Fruit fly (Drosophila melanogaster) whole organism, embryonic: Measurements from ENCODE around the gene bor.

Source experiments
- Blimp-1 ChIP-seq: fragments of 200-800 bp; sonication (Bioruptor generic); optimal IDR thresholded peaks from 3 replicates; lab custom pipeline; 2018; ENCODE audit warnings: missing biosample characterization, missing genetic modification characterization, mild to moderate bottlenecking, moderate library complexity, missing genetic modification reagents
- CG11560 ChIP-seq: fragments of 200-800 bp; sonication (Bioruptor generic); IDR thresholded peaks from 3 replicates; pipeline ENCODE4 v1.3.6; 2022; ENCODE audit warnings: missing biosample characterization, missing genetic modification characterization
- CG12071 ChIP-seq: fragments of 200-800 bp; sonication (Bioruptor generic); optimal IDR thresholded peaks from 3 replicates; lab custom pipeline; 2018; ENCODE audit warnings: missing biosample characterization, mild to moderate bottlenecking, missing genetic modification characterization
- CG13894 ChIP-seq: fragments of 200-800 bp; sonication (Bioruptor generic); optimal IDR thresholded peaks from 3 replicates; lab custom pipeline; 2018; ENCODE audit warnings: missing biosample characterization, mild to moderate bottlenecking, missing genetic modification characterization, moderate library complexity
- CG14014 ChIP-seq: fragments of 200-800 bp; sonication (Bioruptor generic); IDR thresholded peaks from 2 replicates; pipeline ENCODE4 v1.3.6; 2022; ENCODE audit warnings: missing biosample characterization, missing genetic modification characterization
- CG17802 ChIP-seq: fragments of 200-800 bp; sonication (Bioruptor generic); optimal IDR thresholded peaks from 2 replicates; lab custom pipeline; 2018; ENCODE audit warnings: missing biosample characterization, mild to moderate bottlenecking, missing genetic modification characterization, moderate library complexity
- CG2116 ChIP-seq: fragments of 200-800 bp; sonication (Bioruptor generic); optimal IDR thresholded peaks from 3 replicates; lab custom pipeline; 2018; ENCODE audit warnings: missing biosample characterization, mild to moderate bottlenecking, missing genetic modification characterization
- CG2678 ChIP-seq: fragments of 200-800 bp; sonication (Bioruptor generic); optimal IDR thresholded peaks from 3 replicates; lab custom pipeline; 2019; ENCODE audit warnings: missing biosample characterization, mild to moderate bottlenecking, missing genetic modification characterization, moderate library complexity
- CG2875 ChIP-seq: fragments of 200-800 bp; sonication (Bioruptor generic); optimal IDR thresholded peaks from 2 replicates; lab custom pipeline; 2017; ENCODE audit warnings: missing biosample characterization, mild to moderate bottlenecking, missing genetic modification characterization, missing genetic modification reagents
- CG32532 ChIP-seq: fragments of 200-800 bp; sonication (Bioruptor generic); IDR thresholded peaks from 2 replicates; pipeline ENCODE4 v1.3.6; 2022; ENCODE audit warnings: missing biosample characterization, missing genetic modification characterization
- CG34224 ChIP-seq: fragments of 200-800 bp; sonication (Bioruptor generic); IDR thresholded peaks from 3 replicates; pipeline ENCODE4 v1.3.6; 2022; ENCODE audit warnings: missing biosample characterization, missing genetic modification characterization; ENCODE audit not compliant: partially characterized antibody
- CG42726 ChIP-seq: fragments of 200-800 bp; sonication (Bioruptor generic); IDR thresholded peaks from 2 replicates; pipeline ENCODE4 v1.3.6; 2022; ENCODE audit warnings: missing biosample characterization, missing genetic modification characterization; ENCODE audit not compliant: partially characterized antibody
- CG4617 ChIP-seq: fragments of 200-800 bp; sonication (Bioruptor generic); optimal IDR thresholded peaks from 3 replicates; lab custom pipeline; 2016; ENCODE audit warnings: missing biosample characterization, missing genetic modification characterization, borderline replicate concordance
- CG4730 ChIP-seq: fragments of 200-800 bp; sonication (Bioruptor generic); IDR thresholded peaks from 2 replicates; pipeline ENCODE4 v1.3.6; 2022; ENCODE audit warnings: missing biosample characterization, missing genetic modification characterization
- CG7357 ChIP-seq: fragments of 200-800 bp; sonication (Bioruptor generic); IDR thresholded peaks from 3 replicates; pipeline ENCODE4 v1.3.6; 2022; ENCODE audit warnings: missing biosample characterization, missing genetic modification characterization
- Dll ChIP-seq: fragments of 200-800 bp; sonication (Bioruptor generic); IDR thresholded peaks from 4 replicates; pipeline ENCODE4 v1.3.6; 2022; ENCODE audit warnings: missing biosample characterization, missing genetic modification characterization; ENCODE audit not compliant: partially characterized antibody
- Ets97D ChIP-seq: fragments of 200-800 bp; sonication (Bioruptor generic); optimal IDR thresholded peaks from 3 replicates; lab custom pipeline; 2016; ENCODE audit warnings: missing biosample characterization, missing genetic modification characterization
- Gug ChIP-seq: fragments of 200-800 bp; sonication (Bioruptor generic); IDR thresholded peaks from 4 replicates; pipeline ENCODE4 v1.3.6; 2022; ENCODE audit warnings: missing biosample characterization, missing genetic modification characterization
- HLH4C ChIP-seq: fragments of 200-800 bp; sonication (Bioruptor generic); IDR thresholded peaks from 3 replicates; pipeline ENCODE4 v1.3.6; 2022; ENCODE audit warnings: missing biosample characterization, missing genetic modification characterization; ENCODE audit not compliant: partially characterized antibody
- Hr39 ChIP-seq: fragments of >200 bp; optimal IDR thresholded peaks from 2 replicates; lab custom pipeline; 2017
- Hr51 ChIP-seq, 2 experiments: fragments of 200-800 bp; sonication (Bioruptor generic); optimal IDR thresholded peaks; 2 replicates in 1 of 2; 3 replicates in 1 of 2; lab custom pipeline; 2016 to 2018; ENCODE audit warnings: missing biosample characterization in 2 of 2, missing genetic modification characterization in 2 of 2, mild to moderate bottlenecking in 1 of 2, moderate library complexity in 1 of 2
- Hsf ChIP-seq: fragments of 200-800 bp; sonication (Bioruptor generic); optimal IDR thresholded peaks from 3 replicates; lab custom pipeline; 2016; ENCODE audit warnings: missing biosample characterization, missing genetic modification characterization
- Mad ChIP-seq: fragments of 200-800 bp; sonication (Bioruptor generic); optimal IDR thresholded peaks from 2 replicates; lab custom pipeline; 2016; ENCODE audit warnings: missing biosample characterization, missing genetic modification characterization
- Pdp1 ChIP-seq, 2 experiments: fragments of 200-800 bp; sonication (Bioruptor generic); optimal IDR thresholded peaks; 3 replicates each; lab custom pipeline; 2016; ENCODE audit warnings: missing biosample characterization in 2 of 2, missing genetic modification characterization in 2 of 2, mild to moderate bottlenecking in 1 of 2, moderate library complexity in 1 of 2
- Scr ChIP-seq: fragments of 200-800 bp; sonication (Bioruptor generic); IDR thresholded peaks from 2 replicates; pipeline ENCODE4 v1.3.6; 2022; ENCODE audit warnings: missing biosample characterization, missing genetic modification characterization; ENCODE audit not compliant: partially characterized antibody
- Side ChIP-seq: fragments of 200-800 bp; sonication (Bioruptor generic); optimal IDR thresholded peaks from 2 replicates; lab custom pipeline; 2016; ENCODE audit warnings: missing biosample characterization, missing genetic modification characterization
- bcd ChIP-seq: fragments of 200-800 bp; sonication (Bioruptor generic); optimal IDR thresholded peaks from 2 replicates; lab custom pipeline; 2017; ENCODE audit warnings: missing biosample characterization, mild to moderate bottlenecking, missing genetic modification characterization
- crol ChIP-seq: fragments of 200-800 bp; sonication (Bioruptor generic); IDR thresholded peaks from 2 replicates; pipeline ENCODE4 v1.3.6; 2022; ENCODE audit warnings: missing biosample characterization, missing genetic modification characterization
- crp ChIP-seq, 2 experiments: fragments of 200-800 bp; sonication (Bioruptor generic); optimal IDR thresholded peaks; 2 replicates in 1 of 2; 3 replicates in 1 of 2; lab custom pipeline; 2017; ENCODE audit warnings: missing biosample characterization in 2 of 2, missing genetic modification characterization in 2 of 2, mild to moderate bottlenecking in 1 of 2, moderate library complexity in 1 of 2
- dmrt99B ChIP-seq: fragments of 200-800 bp; sonication (Bioruptor generic); optimal IDR thresholded peaks from 2 replicates; lab custom pipeline; 2018; ENCODE audit warnings: missing biosample characterization, mild to moderate bottlenecking, missing genetic modification characterization, moderate library complexity
- ems ChIP-seq: fragments of 200-800 bp; sonication (Bioruptor generic); optimal IDR thresholded peaks from 3 replicates; lab custom pipeline; 2016; ENCODE audit warnings: missing biosample characterization, missing genetic modification characterization
- ftz-f1 ChIP-seq: fragments of 200-800 bp; sonication (Bioruptor generic); optimal IDR thresholded peaks from 2 replicates; lab custom pipeline; 2016; ENCODE audit warnings: missing biosample characterization, missing genetic modification characterization
- fu2 ChIP-seq: fragments of 200-800 bp; sonication (Bioruptor generic); optimal IDR thresholded peaks from 2 replicates; lab custom pipeline; 2016; ENCODE audit warnings: missing biosample characterization, missing genetic modification characterization
- grn ChIP-seq: fragments of 200-800 bp; sonication (Bioruptor generic); optimal IDR thresholded peaks from 3 replicates; lab custom pipeline; 2017; ENCODE audit warnings: missing biosample characterization, missing genetic modification characterization
- gt ChIP-seq: fragments of 200-800 bp; sonication (Bioruptor generic); IDR thresholded peaks from 2 replicates; pipeline ENCODE4 v1.3.6; 2022; ENCODE audit warnings: missing biosample characterization, missing genetic modification characterization
- h ChIP-seq: fragments of >200 bp; optimal IDR thresholded peaks from 2 replicates; lab custom pipeline; 2017
- jing ChIP-seq: fragments of 200-800 bp; sonication (Bioruptor generic); optimal IDR thresholded peaks from 2 replicates; lab custom pipeline; 2018; ENCODE audit warnings: missing biosample characterization, mild to moderate bottlenecking, missing genetic modification characterization
- kah ChIP-seq: fragments of 200-800 bp; sonication (Bioruptor generic); optimal IDR thresholded peaks from 2 replicates; lab custom pipeline; 2018; ENCODE audit warnings: missing biosample characterization, mild to moderate bottlenecking, missing genetic modification characterization
- nerfin-2 ChIP-seq: fragments of 200-800 bp; sonication (Bioruptor generic); IDR thresholded peaks from 2 replicates; pipeline ENCODE4 v1.3.6; 2022; ENCODE audit warnings: missing biosample characterization, missing genetic modification characterization; ENCODE audit not compliant: partially characterized antibody
- nmo ChIP-seq: fragments of 200-800 bp; sonication (Bioruptor generic); optimal IDR thresholded peaks from 2 replicates; lab custom pipeline; 2018; ENCODE audit warnings: missing biosample characterization, mild to moderate bottlenecking, missing genetic modification characterization, moderate library complexity
- nom ChIP-seq: fragments of 200-800 bp; sonication (Bioruptor generic); optimal IDR thresholded peaks from 2 replicates; lab custom pipeline; 2017; ENCODE audit warnings: missing biosample characterization, missing genetic modification characterization, mild to moderate bottlenecking, moderate library complexity, missing genetic modification reagents
- pros ChIP-seq: fragments of 200-800 bp; sonication (Bioruptor generic); optimal IDR thresholded peaks from 3 replicates; lab custom pipeline; 2019; ENCODE audit warnings: missing biosample characterization, mild to moderate bottlenecking, missing genetic modification characterization, moderate library complexity
- repo ChIP-seq: fragments of 200-800 bp; sonication (Bioruptor generic); optimal IDR thresholded peaks from 2 replicates; lab custom pipeline; 2016; ENCODE audit warnings: missing biosample characterization, missing genetic modification characterization
- sob ChIP-seq: fragments of 200-800 bp; sonication (Bioruptor generic); IDR thresholded peaks from 2 replicates; pipeline ENCODE4 v1.3.6; 2022; ENCODE audit warnings: missing biosample characterization, missing genetic modification characterization
- sr ChIP-seq: fragments of 200-800 bp; sonication (Bioruptor generic); IDR thresholded peaks from 3 replicates; pipeline ENCODE4 v1.3.6; 2022; ENCODE audit warnings: missing biosample characterization, missing genetic modification characterization
- trh ChIP-seq: fragments of 200-800 bp; sonication (Bioruptor generic); optimal IDR thresholded peaks from 2 replicates; lab custom pipeline; 2016; ENCODE audit warnings: missing biosample characterization, missing genetic modification characterization
- twi ChIP-seq: fragments of 200-800 bp; optimal IDR thresholded peaks from 2 replicates; lab custom pipeline; 2019; ENCODE audit warnings: missing biosample characterization, mild to moderate bottlenecking, missing genetic modification characterization, moderate library complexity
- zfh2 ChIP-seq: fragments of 200-800 bp; sonication (Bioruptor generic); optimal IDR thresholded peaks from 2 replicates; lab custom pipeline; 2016; ENCODE audit warnings: missing biosample characterization, missing genetic modification characterization

Gene bor

dm6 chr3R:16249829-16250814 lies 13.8 kb downstream of the bor start:
- no peak for TF ChIP-seq Mad (GFP tag; lab: Kevin White, UChicago)
- no peak for TF ChIP-seq bcd
- TF ChIP-seq nerfin-2 (GFP tag; lab: Robert Waterston, UW), result no peak
- TF ChIP-seq Side (GFP tag; lab: Kevin White, UChicago), result peak; percentile 12
- peak; percentile 47; the same call in 3 of the 4 replicates for TF ChIP-seq Gug (GFP tag; lab: Robert Waterston, UW)
- TF ChIP-seq ftz-f1, result peak; percentile 86
- TF ChIP-seq pros (GFP tag; lab: Kevin White, UChicago), result peak; percentile 95
- no peak for TF ChIP-seq jing
- peak; percentile 91 for TF ChIP-seq CG2116 (GFP tag; lab: Kevin White, UChicago)
- no peak for TF ChIP-seq sob (GFP tag; lab: Robert Waterston, UW)
- TF ChIP-seq trh (GFP tag; lab: Kevin White, UChicago), result no peak
- TF ChIP-seq zfh2 (GFP tag; lab: Kevin White, UChicago), result peak; percentile 33
- no peak for TF ChIP-seq sr
- TF ChIP-seq Pdp1 (GFP tag; optimal IDR thresholded peaks at IDR 0.05; lab: Kevin White, UChicago), result peak; percentile 4 to 82
- no peak for TF ChIP-seq Scr (GFP tag; lab: Robert Waterston, UW)
- no peak for TF ChIP-seq nmo (GFP tag; lab: Kevin White, UChicago)
- TF ChIP-seq gt (GFP tag; lab: Robert Waterston, UW), result no peak
- peak; percentile 3 to 35 for TF ChIP-seq Hr51 (GFP tag; optimal IDR thresholded peaks at IDR 0.05; lab: Kevin White, UChicago)
- no peak for TF ChIP-seq Hr39 (lab: Kevin White, UChicago)
- TF ChIP-seq crol (GFP tag; lab: Robert Waterston, UW), result no peak
- no peak for TF ChIP-seq CG14014 (GFP tag; lab: Robert Waterston, UW)
- TF ChIP-seq CG4617 (GFP tag; lab: Kevin White, UChicago), result no peak
- TF ChIP-seq repo (GFP tag; lab: Kevin White, UChicago), result no peak
- no peak for TF ChIP-seq CG7357 (GFP tag; lab: Robert Waterston, UW)
- TF ChIP-seq CG42726 (GFP tag; lab: Robert Waterston, UW), result no peak
- peak; percentile 87 for TF ChIP-seq CG13894 (tag; lab: Kevin White, UChicago)
- peak; percentile 15 for TF ChIP-seq Ets97D (GFP tag; lab: Kevin White, UChicago)
- no peak for TF ChIP-seq CG34224 (GFP tag; lab: Robert Waterston, UW)
- peak; percentile 41 for TF ChIP-seq twi
- no peak for TF ChIP-seq Dll (GFP tag; lab: Robert Waterston, UW)
- TF ChIP-seq Blimp-1 (GFP tag; lab: Kevin White, UChicago), result no peak
- no peak for TF ChIP-seq fu2 (GFP tag; lab: Kevin White, UChicago)
- TF ChIP-seq CG2678 (tag; lab: Kevin White, UChicago), result peak; percentile 57
- no peak for TF ChIP-seq h (lab: Kevin White, UChicago)
- peak; percentile 41 for TF ChIP-seq CG12071 (GFP tag; lab: Kevin White, UChicago)
- TF ChIP-seq dmrt99B (tag; lab: Kevin White, UChicago), result peak; percentile 23
- no peak for TF ChIP-seq CG2875 (GFP tag; lab: Kevin White, UChicago)
- TF ChIP-seq CG11560, result no peak
- TF ChIP-seq ems (GFP tag; lab: Kevin White, UChicago), result peak; percentile 22
- peak; percentile 88 for TF ChIP-seq grn (GFP tag; lab: Kevin White, UChicago)
- TF ChIP-seq nom (GFP tag; lab: Kevin White, UChicago), result peak; percentile 81
- TF ChIP-seq CG4730 (GFP tag; lab: Robert Waterston, UW), result no peak
- TF ChIP-seq CG17802 (tag; lab: Kevin White, UChicago), result no peak
- TF ChIP-seq crp (GFP tag; optimal IDR thresholded peaks at IDR 0.05; lab: Kevin White, UChicago), result peak in 1 of 2 experiments; percentile 6
- TF ChIP-seq Hsf (GFP tag; lab: Kevin White, UChicago), result peak; percentile 6
- no peak for TF ChIP-seq kah (GFP tag; lab: Kevin White, UChicago)
- no peak for TF ChIP-seq HLH4C
- TF ChIP-seq CG32532 (GFP tag; lab: Robert Waterston, UW), result no peak
